Fruit fly (Drosophila melanogaster) whole organism: ENCODE data around the gene Det.

ENCODE experiments used
- pan ChIP-seq: fragments of >200 bp; optimal IDR thresholded peaks from 2 replicates; lab custom pipeline; 2017
- psq ChIP-seq: fragments of >200 bp; optimal IDR thresholded peaks from 2 replicates; lab custom pipeline; 2017

dm6 chr3R:17193657-17194056 is 44.2 kb downstream of the Det start:
- TF ChIP-seq pan (no peak), psq (lab: Kevin White, UChicago) (no peak)
